Fruit fly (Drosophila melanogaster): Measurements from ENCODE around the gene Sr-CIV.

The Sr-CIV gene

dm6 chr2L:3482712-3483111, 41.1 kb downstream of the Sr-CIV start (continued):
- TF ChIP-seq CG12769 (tag; optimal IDR thresholded peaks at IDR 0.05) (no peak), cato (GFP tag; optimal IDR thresholded peaks at IDR 0.05; ENCODE audit: borderline replicate concordance) (no peak), lola (GFP tag; optimal IDR thresholded peaks at IDR 0.05) (no peak), slou (GFP tag; optimal IDR thresholded peaks at IDR 0.05) (no peak), ems (GFP tag; optimal IDR thresholded peaks at IDR 0.05) (no peak), Myb (GFP tag; optimal IDR thresholded peaks at IDR 0.05) (no peak), Drgx (GFP tag; IDR thresholded peaks at IDR 0.05) (peak; percentile 91), zf30C (GFP tag; optimal IDR thresholded peaks at IDR 0.05) (no peak), Kr (GFP tag; optimal IDR thresholded peaks at IDR 0.05) (no peak), Xbp1 (GFP tag; optimal IDR thresholded peaks at IDR 0.05) (no peak), CG5180 (GFP tag; optimal IDR thresholded peaks at IDR 0.05) (no peak), Sox102F (GFP tag; optimal IDR thresholded peaks at IDR 0.05) (peak; percentile 47), CG11456 (GFP tag; IDR thresholded peaks at IDR 0.05) (0 out of 3 replicates have a peak, but pooled peaks have one; percentile 15), ase (GFP tag; IDR thresholded peaks at IDR 0.05) (0 out of 3 replicates have a peak, but pooled peaks have one; percentile 32), Aef1 (GFP tag; IDR thresholded peaks at IDR 0.05) (no peak), zfh1 (GFP tag; IDR thresholded peaks at IDR 0.05) (no peak), kni (GFP tag; optimal IDR thresholded peaks at IDR 0.05) (no peak), otp (GFP tag; IDR thresholded peaks at IDR 0.05) (no peak), CG4328 (GFP tag; optimal IDR thresholded peaks at IDR 0.05) (no peak), E2f2 (GFP tag; IDR thresholded peaks at IDR 0.05) (no peak), Xrp1 (GFP tag; IDR thresholded peaks at IDR 0.05) (peak; percentile 35; the same call in 1 of the 2 replicates), HLHmδ (GFP tag; optimal IDR thresholded peaks at IDR 0.05) (no peak), Scr (GFP tag; IDR thresholded peaks at IDR 0.05; ENCODE audit: partially characterized antibody) (no peak), CG4282 (GFP tag; optimal IDR thresholded peaks at IDR 0.05) (no peak), CG9727 (GFP tag; optimal IDR thresholded peaks at IDR 0.05) (no peak), fru (optimal IDR thresholded peaks at IDR 0.05) (no peak), D19B (GFP tag; optimal IDR thresholded peaks at IDR 0.05) (no peak), tin (GFP tag; optimal IDR thresholded peaks at IDR 0.05) (no peak), vnd (GFP tag; IDR thresholded peaks at IDR 0.05; ENCODE audit: partially characterized antibody) (no peak), CG2120 (GFP tag; optimal IDR thresholded peaks at IDR 0.05) (no peak), zen (tag; optimal IDR thresholded peaks at IDR 0.05) (peak; percentile 23), tgo (GFP tag; IDR thresholded peaks at IDR 0.05) (no peak), CG10959 (GFP tag; IDR thresholded peaks at IDR 0.05) (no peak), BEAF-32 (GFP tag; optimal IDR thresholded peaks at IDR 0.05) (no peak), CG15479 (GFP tag; optimal IDR thresholded peaks at IDR 0.05) (no peak), gcm (GFP tag; optimal IDR thresholded peaks at IDR 0.05) (no peak), CG10274 (GFP tag; optimal IDR thresholded peaks at IDR 0.05) (no peak), ato (GFP tag; IDR thresholded peaks at IDR 0.05; ENCODE audit: partially characterized antibody) (no peak), CG14965 (GFP tag; optimal IDR thresholded peaks at IDR 0.05; ENCODE audit: borderline replicate concordance) (no peak), CG6175 (GFP tag; IDR thresholded peaks at IDR 0.05) (no peak), wek (GFP tag; optimal IDR thresholded peaks at IDR 0.05) (no peak), CG18262 (tag; optimal IDR thresholded peaks at IDR 0.05) (no peak), H15 (GFP tag; IDR thresholded peaks at IDR 0.05) (no peak), CG4404 (GFP tag; IDR thresholded peaks at IDR 0.05) (no peak), aop (GFP tag; IDR thresholded peaks at IDR 0.05) (no peak), pnt (GFP tag; optimal IDR thresholded peaks at IDR 0.05) (no peak), so (GFP tag; IDR thresholded peaks at IDR 0.05) (no peak), CG10209 (GFP tag; optimal IDR thresholded peaks at IDR 0.05) (no peak), dpn (GFP tag; optimal IDR thresholded peaks at IDR 0.05) (no peak), CG34422 (GFP tag; IDR thresholded peaks at IDR 0.05) (no peak), D (optimal IDR thresholded peaks at IDR 0.05) (no peak), D (GFP tag; optimal IDR thresholded peaks at IDR 0.05) (no peak)

Measured in whole organism, embryonic.